Worm (Caenorhabditis elegans) whole organism, L3 larva: ENCODE measurements around the gene clec-3.
A peak's percentile ranks its signal among the peaks of the same experiment; 100 is the strongest.

Experiments
- R02D3.7 ChIP-seq: fragments of 150-350 bp; optimal IDR thresholded peaks from 2 replicates; lab custom pipeline; 2014; ENCODE audit warnings: missing biosample characterization, missing genetic modification characterization
- aly-2 ChIP-seq: fragments of 150-350 bp; optimal IDR thresholded peaks from 2 replicates; lab custom pipeline; 2014; ENCODE audit warnings: missing biosample characterization, missing genetic modification characterization
- ceh-16 ChIP-seq: sonication (generic microtip); optimal IDR thresholded peaks from 2 replicates; lab custom pipeline; 2017; ENCODE audit warnings: missing biosample characterization, missing genetic modification characterization
- ceh-28 ChIP-seq: fragments of 150-350 bp; optimal IDR thresholded peaks from 2 replicates; lab custom pipeline; 2014; ENCODE audit warnings: missing biosample characterization, missing genetic modification reagents, missing genetic modification characterization
- ceh-82 ChIP-seq: fragments of 150-350 bp; optimal IDR thresholded peaks from 2 replicates; lab custom pipeline; 2014; ENCODE audit warnings: missing biosample characterization, missing genetic modification characterization
- egl-5 ChIP-seq: fragments of 150-350 bp; optimal IDR thresholded peaks from 2 replicates; lab custom pipeline; 2017; ENCODE audit warnings: missing biosample characterization, missing genetic modification reagents, missing genetic modification characterization, inconsistent platforms
- elt-1 ChIP-seq: fragments of 150-350 bp; optimal IDR thresholded peaks from 2 replicates; lab custom pipeline; 2014; ENCODE audit warnings: missing biosample characterization, missing genetic modification characterization
- elt-2 ChIP-seq: sonication (generic microtip); optimal IDR thresholded peaks from 2 replicates; lab custom pipeline; 2016; ENCODE audit warnings: missing genetic modification reagents, mild to moderate bottlenecking, missing genetic modification characterization, missing compliant biosample characterization
- elt-3 ChIP-seq, 3 experiments: fragments of 150-350 bp in 1 of 3; sonication (generic microtip) in 2 of 3; optimal IDR thresholded peaks; 2 replicates in 2 of 3; 4 replicates in 1 of 3; lab custom pipeline; 2014 to 2017; ENCODE audit warnings: missing biosample characterization in 3 of 3, missing genetic modification characterization in 3 of 3
- eor-1 ChIP-seq, 2 experiments: fragments of 150-350 bp; optimal IDR thresholded peaks; 2 replicates each; lab custom pipeline; 2014 to 2018; ENCODE audit warnings: missing biosample characterization in 2 of 2, missing genetic modification characterization in 2 of 2
- fkh-10 ChIP-seq: sonication (generic microtip); optimal IDR thresholded peaks from 2 replicates; lab custom pipeline; 2017; ENCODE audit warnings: missing biosample characterization, missing genetic modification reagents, missing genetic modification characterization
- fkh-2 ChIP-seq: fragments of 150-350 bp; optimal IDR thresholded peaks from 2 replicates; lab custom pipeline; 2014; ENCODE audit warnings: missing biosample characterization, missing genetic modification reagents, missing genetic modification characterization
- fos-1 ChIP-seq: fragments of 150-350 bp; optimal IDR thresholded peaks from 2 replicates; lab custom pipeline; 2014; ENCODE audit warnings: missing biosample characterization, missing genetic modification characterization
- jun-1 ChIP-seq: fragments of 150-350 bp; optimal IDR thresholded peaks from 2 replicates; lab custom pipeline; 2014; ENCODE audit warnings: missing biosample characterization, missing genetic modification reagents, missing genetic modification characterization
- lin-39 ChIP-seq: fragments of 150-350 bp; optimal IDR thresholded peaks from 2 replicates; lab custom pipeline; 2018; ENCODE audit warnings: missing biosample characterization, missing genetic modification reagents, missing genetic modification characterization
- mml-1 ChIP-seq: fragments of 150-350 bp; sonication (generic microtip); optimal IDR thresholded peaks from 3 replicates; lab custom pipeline; 2014; ENCODE audit warnings: missing biosample characterization, missing genetic modification characterization
- nfya-1 ChIP-seq: sonication (generic microtip); optimal IDR thresholded peaks from 2 replicates; lab custom pipeline; 2017; ENCODE audit warnings: missing genetic modification characterization, mild to moderate bottlenecking, missing compliant biosample characterization, antibody characterized with exemption, moderate library complexity; ENCODE audit not compliant: insufficient read depth
- nhr-11 ChIP-seq: fragments of 150-350 bp; optimal IDR thresholded peaks from 2 replicates; lab custom pipeline; 2014; ENCODE audit warnings: missing biosample characterization, missing genetic modification characterization
- nhr-12 ChIP-seq: fragments of 150-350 bp; optimal IDR thresholded peaks from 2 replicates; lab custom pipeline; 2014; ENCODE audit warnings: missing biosample characterization, missing genetic modification characterization
- nhr-23 ChIP-seq: fragments of 150-350 bp; optimal IDR thresholded peaks from 2 replicates; lab custom pipeline; 2014; ENCODE audit warnings: missing biosample characterization, missing genetic modification reagents, missing genetic modification characterization
- nhr-237 ChIP-seq: fragments of 150-350 bp; optimal IDR thresholded peaks from 2 replicates; lab custom pipeline; 2014; ENCODE audit warnings: missing biosample characterization, missing genetic modification characterization
- nhr-25 ChIP-seq: sonication (generic microtip); optimal IDR thresholded peaks from 2 replicates; lab custom pipeline; 2017; ENCODE audit warnings: missing biosample characterization, missing genetic modification characterization
- nhr-28 ChIP-seq: fragments of 150-350 bp; optimal IDR thresholded peaks from 2 replicates; lab custom pipeline; 2014; ENCODE audit warnings: missing biosample characterization, missing genetic modification characterization
- nhr-43 ChIP-seq: sonication (generic microtip); optimal IDR thresholded peaks from 2 replicates; lab custom pipeline; 2016; ENCODE audit warnings: mild to moderate bottlenecking, missing genetic modification characterization, missing compliant biosample characterization; ENCODE audit not compliant: poor library complexity, severe bottlenecking
- nhr-67 ChIP-seq: fragments of 150-350 bp; optimal IDR thresholded peaks from 2 replicates; lab custom pipeline; 2014; ENCODE audit warnings: missing biosample characterization, missing genetic modification characterization
- pha-4 ChIP-seq: fragments of 150-350 bp; optimal IDR thresholded peaks from 2 replicates; lab custom pipeline; 2014; ENCODE audit warnings: missing biosample characterization, missing genetic modification reagents, missing genetic modification characterization
- pqm-1 ChIP-seq: fragments of 150-350 bp; optimal IDR thresholded peaks from 2 replicates; lab custom pipeline; 2017; ENCODE audit warnings: missing biosample characterization, missing genetic modification characterization, inconsistent platforms
- sea-2 ChIP-seq: fragments of 150-350 bp; sonication (generic microtip); optimal IDR thresholded peaks from 4 replicates; lab custom pipeline; 2014; ENCODE audit warnings: missing biosample characterization, missing genetic modification reagents, missing genetic modification characterization
- skn-1 ChIP-seq: fragments of 150-350 bp; optimal IDR thresholded peaks from 2 replicates; lab custom pipeline; 2014; ENCODE audit warnings: missing biosample characterization, missing genetic modification characterization
- snpc-4 ChIP-seq: fragments of 150-350 bp; optimal IDR thresholded peaks from 2 replicates; lab custom pipeline; 2014; ENCODE audit warnings: missing biosample characterization, missing genetic modification characterization
- tbx-2 ChIP-seq: sonication (generic microtip); optimal IDR thresholded peaks from 2 replicates; lab custom pipeline; 2016; ENCODE audit warnings: mild to moderate bottlenecking, missing genetic modification characterization, missing compliant biosample characterization
- unc-62 ChIP-seq: fragments of 150-350 bp; sonication (generic microtip); optimal IDR thresholded peaks from 4 replicates; lab custom pipeline; 2014; ENCODE audit warnings: missing biosample characterization, missing genetic modification reagents, missing genetic modification characterization
- zag-1 ChIP-seq: fragments of 150-350 bp; optimal IDR thresholded peaks from 2 replicates; lab custom pipeline; 2014; ENCODE audit warnings: missing biosample characterization, missing genetic modification characterization
- ztf-11 ChIP-seq: fragments of 150-350 bp; optimal IDR thresholded peaks from 2 replicates; lab custom pipeline; 2014; ENCODE audit warnings: missing biosample characterization, missing genetic modification characterization
- ztf-4 ChIP-seq: fragments of 150-350 bp; optimal IDR thresholded peaks from 2 replicates; lab custom pipeline; 2014; ENCODE audit warnings: missing biosample characterization, missing genetic modification characterization

clec-3 gene

DNA sequence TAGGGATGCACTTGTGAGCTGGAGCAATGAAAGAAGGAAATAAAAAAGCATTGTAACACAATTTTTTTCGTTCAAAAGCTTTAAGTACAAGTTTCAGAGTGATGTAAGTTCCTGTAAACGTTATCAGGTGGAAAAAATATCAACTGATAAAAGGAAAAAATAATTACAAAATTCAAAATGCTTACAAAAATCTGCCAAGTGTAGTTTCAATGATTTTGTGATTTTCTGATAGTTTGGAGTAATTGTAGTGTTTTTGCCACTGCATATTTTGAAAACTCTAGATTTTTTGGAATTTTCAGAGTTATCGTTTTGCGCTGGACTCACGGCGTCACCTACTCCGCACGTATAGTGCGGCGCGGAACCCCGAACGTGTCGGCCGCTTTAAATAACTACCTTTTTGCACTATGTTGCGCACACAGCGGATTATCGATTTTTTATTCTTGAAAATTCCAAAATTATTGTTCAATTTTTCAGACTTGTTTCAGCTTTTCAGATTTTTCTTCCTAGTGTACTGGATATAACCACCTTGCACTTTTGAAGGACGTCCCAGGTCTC, 3.8 kb upstream of the clec-3 start, which contains the start of gene clec-2:
Gene clec-2, minus strand, starts transcription at position 51 of the 555 bp plus-strand sequence.
- TF ChIP-seq nfya-1 (tag; lab: Kevin White, UChicago): no peak
- TF ChIP-seq snpc-4 (tag; lab: Kevin White, UChicago): no peak
- no peak for TF ChIP-seq pqm-1
- no peak for TF ChIP-seq ztf-4
- TF ChIP-seq skn-1: no peak
- TF ChIP-seq nhr-43 (tag; lab: Kevin White, UChicago): no peak
- no peak for TF ChIP-seq elt-3 (tag; optimal IDR thresholded peaks at IDR 0.05; lab: Kevin White, UChicago)
- no peak for TF ChIP-seq R02D3.7 (tag; lab: Kevin White, UChicago)
- no peak for TF ChIP-seq ceh-82
- no peak for TF ChIP-seq egl-5 (tag; lab: Kevin White, UChicago)
- no peak for TF ChIP-seq unc-62 (GFP tag; lab: Kevin White, UChicago)
- TF ChIP-seq ceh-16 (tag; lab: Kevin White, UChicago): no peak

DNA sequence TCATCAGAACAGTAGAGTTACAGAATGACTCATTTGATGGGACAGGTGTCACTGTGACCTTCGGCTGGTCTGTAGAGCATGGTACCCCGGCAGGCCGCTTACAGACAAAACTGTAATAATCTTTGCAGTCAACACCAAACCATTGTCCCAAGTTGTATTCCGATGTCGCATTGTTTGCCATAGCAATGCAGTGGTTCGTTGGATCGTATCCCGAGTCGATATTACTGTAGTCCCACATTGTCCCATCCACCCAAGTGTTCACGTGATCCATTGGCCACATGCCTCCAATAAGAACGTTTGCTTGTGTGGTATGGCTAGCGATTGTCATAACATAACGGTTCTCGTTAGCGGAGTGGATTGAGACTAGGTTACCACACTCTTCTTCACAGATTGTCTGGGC, 1.2 kb upstream of the clec-3 start:
- TF ChIP-seq ceh-82 (no peak), mml-1 (no peak), pha-4 (tag; lab: Kevin White, UChicago) (no peak), jun-1 (no peak), lin-39 (tag; lab: Kevin White, UChicago) (no peak), ztf-4 (no peak), zag-1 (tag; lab: Kevin White, UChicago) (no peak), nhr-237 (tag; lab: Kevin White, UChicago) (no peak), ceh-28 (tag; lab: Kevin White, UChicago) (no peak), snpc-4 (tag; lab: Kevin White, UChicago) (no peak), elt-1 (tag; lab: Kevin White, UChicago) (no peak), fkh-10 (GFP tag; lab: Kevin White, UChicago) (no peak), nhr-28 (tag; lab: Kevin White, UChicago) (no peak), fkh-2 (tag; lab: Kevin White, UChicago) (no peak)
- TF ChIP-seq, all 47 proteins: peak for 0

DNA sequence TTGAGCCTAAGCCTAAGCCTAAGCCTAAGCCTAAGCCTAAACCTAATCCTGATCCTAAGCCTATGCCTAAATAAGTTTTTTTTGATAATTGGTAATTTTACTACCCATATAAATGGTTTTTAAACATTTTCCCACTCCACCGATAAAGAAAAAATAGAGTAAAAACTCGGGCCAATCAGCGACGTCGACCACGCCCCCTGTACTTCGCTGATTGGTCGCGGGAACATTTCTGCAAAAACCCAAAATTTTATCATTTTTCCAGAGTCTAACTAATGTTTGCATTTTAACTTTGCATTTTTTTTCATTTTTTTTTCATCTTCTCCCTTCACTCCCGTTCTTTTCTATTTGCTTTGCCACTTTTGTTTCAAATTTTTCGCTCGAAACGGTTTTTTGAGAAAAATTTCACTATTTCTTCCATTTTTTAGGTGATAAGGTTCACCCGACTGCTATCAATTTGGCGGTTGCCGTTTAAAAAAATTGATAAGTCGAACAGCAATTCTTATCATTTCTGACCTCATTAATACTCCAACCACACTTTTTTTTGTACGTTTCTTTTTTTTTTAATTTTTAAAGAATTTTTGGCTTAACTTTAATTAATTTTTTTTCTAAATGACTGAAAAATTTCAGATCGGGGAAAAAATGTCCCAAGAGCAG, 5.4 kb downstream of the clec-3 start, which contains the start of gene C41H7.2:
Gene C41H7.2, plus strand, starts transcription at position 622 of the 654 bp plus-strand sequence.
- TF ChIP-seq nhr-67 (tag; lab: Kevin White, UChicago): no peak
- no peak for TF ChIP-seq nhr-28 (tag; lab: Kevin White, UChicago)
- TF ChIP-seq elt-2 (tag; lab: Kevin White, UChicago): peak; percentile 91
- peak; percentile 49 for TF ChIP-seq pqm-1
- no peak for TF ChIP-seq jun-1
- no peak for TF ChIP-seq sea-2 (GFP tag; lab: Kevin White, UChicago)
- peak; percentile 83 for TF ChIP-seq nfya-1 (tag; lab: Kevin White, UChicago)

DNA sequence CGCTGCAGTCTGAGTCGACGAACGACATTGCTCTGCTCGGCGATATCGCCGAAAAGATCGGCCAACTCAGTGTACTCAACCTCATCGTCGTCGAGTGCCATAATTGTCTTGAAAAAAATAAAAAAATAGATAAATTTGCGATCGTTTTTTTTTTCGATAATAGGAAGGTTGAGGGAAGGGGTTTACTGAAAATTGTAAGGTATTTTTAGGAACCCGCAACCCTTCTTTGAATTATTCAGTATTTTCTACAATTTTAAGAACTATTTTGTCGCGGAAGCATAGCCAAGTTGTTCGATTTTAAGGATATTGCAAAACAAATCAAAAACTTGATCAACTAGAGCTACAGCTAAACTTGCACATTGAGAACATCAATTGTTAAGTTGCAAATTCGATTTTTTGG, 7.6 kb downstream of the clec-3 start, which contains the start of gene C41H7.9:
Gene C41H7.9, minus strand, starts transcription at position 101 of the 400 bp plus-strand sequence.
- TF ChIP-seq nfya-1 (tag; lab: Kevin White, UChicago) (no peak), fkh-2 (tag; lab: Kevin White, UChicago) (no peak), ztf-4 (no peak), pha-4 (tag; lab: Kevin White, UChicago) (no peak), unc-62 (GFP tag; lab: Kevin White, UChicago) (no peak), tbx-2 (tag; lab: Kevin White, UChicago) (no peak), nhr-11 (tag; lab: Kevin White, UChicago) (no peak), nhr-25 (tag; lab: Kevin White, UChicago) (no peak), egl-5 (tag; lab: Kevin White, UChicago) (no peak), nhr-23 (tag; lab: Kevin White, UChicago) (no peak), sea-2 (GFP tag; lab: Kevin White, UChicago) (no peak), nhr-237 (tag; lab: Kevin White, UChicago) (no peak), elt-2 (tag; lab: Kevin White, UChicago) (no peak)

DNA sequence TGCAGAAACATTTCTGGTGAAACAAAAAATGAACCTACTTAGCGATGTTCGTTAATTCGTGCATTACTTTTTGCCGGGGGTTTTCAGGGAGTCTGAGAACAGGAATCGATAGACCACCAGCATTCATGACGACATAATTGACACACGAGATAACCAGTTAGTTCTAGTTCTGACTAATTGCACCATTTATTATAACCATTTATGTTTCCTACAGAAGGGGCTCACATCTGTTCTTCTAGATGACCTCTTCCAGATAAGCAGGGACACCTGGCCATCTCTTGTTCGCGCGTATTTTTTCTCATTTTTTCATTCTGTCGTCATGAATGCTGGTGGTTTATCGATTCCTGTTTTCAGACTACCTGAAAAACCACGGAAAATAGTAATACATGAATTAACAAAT, 11.3 kb downstream of the clec-3 start, which contains the start of gene sdz-5:
Gene sdz-5, plus strand, starts transcription at position 301 of the 400 bp plus-strand sequence.
- TF ChIP-seq fos-1: no peak
- TF ChIP-seq egl-5 (tag; lab: Kevin White, UChicago): no peak
- TF ChIP-seq eor-1 (tag; optimal IDR thresholded peaks at IDR 0.05; lab: Kevin White, UChicago): no peak
- TF ChIP-seq ztf-11 (tag; lab: Kevin White, UChicago): no peak
- no peak for TF ChIP-seq nhr-12 (tag; lab: Kevin White, UChicago)
- TF ChIP-seq aly-2 (tag; lab: Kevin White, UChicago): no peak
- TF ChIP-seq zag-1 (tag; lab: Kevin White, UChicago): no peak
- no peak for TF ChIP-seq tbx-2 (tag; lab: Kevin White, UChicago)
- no peak for TF ChIP-seq nhr-43 (tag; lab: Kevin White, UChicago)
- TF ChIP-seq nhr-237 (tag; lab: Kevin White, UChicago): no peak
- TF ChIP-seq ztf-4: no peak
